Worm (Caenorhabditis elegans): ENCODE results near the gene oac-51.
A peak's percentile ranks its signal among the peaks of the same experiment; 100 is the strongest.

The oac-51 gene

DNA sequence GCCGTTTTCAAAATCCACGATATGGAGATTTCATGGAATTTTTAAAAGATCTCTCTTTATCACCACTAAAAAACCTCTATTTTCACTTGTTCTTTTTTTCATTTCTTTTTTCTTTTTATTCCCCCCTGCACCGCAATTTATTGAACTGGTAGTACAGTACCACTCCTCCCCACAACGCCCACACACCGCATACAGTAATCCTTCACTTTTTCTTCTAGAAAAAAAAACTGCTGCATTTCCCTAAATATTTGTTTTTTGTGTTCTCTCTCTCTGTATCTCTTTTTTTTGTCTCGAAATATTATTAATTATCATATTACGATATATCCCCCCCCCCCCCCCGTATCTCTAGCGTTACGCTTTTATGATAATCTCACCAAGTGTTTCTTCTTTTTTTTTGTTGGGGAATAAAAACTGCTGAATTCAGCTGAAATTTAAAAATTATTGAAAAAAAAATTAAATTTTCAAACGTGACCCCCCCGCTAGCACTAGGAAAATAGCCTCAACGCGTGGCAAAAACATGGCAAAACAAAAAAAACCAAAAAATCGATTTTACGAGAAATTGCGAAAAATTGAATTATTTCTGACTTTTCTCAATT is 19.7 kb upstream of the oac-51 start, which contains the start of gene Y24D9B.1:
Y24D9B.1 (plus strand) TSS at position 546 of the 596 bp plus-strand sequence.
- TF ChIP-seq lin-13 (GFP tag; optimal IDR thresholded peaks at IDR 0.05): no peak

- TF ChIP-seq nhr-237 (tag; optimal IDR thresholded peaks at IDR 0.05) (no peak), F13H6.1 (tag; optimal IDR thresholded peaks at IDR 0.05) (no peak), nhr-25 (tag; optimal IDR thresholded peaks at IDR 0.05) (no peak), nhr-21 (tag; optimal IDR thresholded peaks at IDR 0.05) (no peak)
Observed at ce11 chrIV:4317638-4318037, 19.0 kb upstream of the oac-51 start.

ce11 chrIV:4318056-4318455 is 18.5 kb upstream of the oac-51 start:
- TF ChIP-seq ceh-16 (tag; optimal IDR thresholded peaks at IDR 0.05) (no peak), nhr-10 (tag; optimal IDR thresholded peaks at IDR 0.05) (no peak), ztf-11 (tag; optimal IDR thresholded peaks at IDR 0.05) (no peak), mdl-1 (tag; optimal IDR thresholded peaks at IDR 0.05) (no peak), nhr-23 (tag; optimal IDR thresholded peaks at IDR 0.05) (no peak), nhr-21 (tag; optimal IDR thresholded peaks at IDR 0.05) (no peak)

ce11 chrIV:4319473-4319872 is 17.1 kb upstream of the oac-51 start:
- TF ChIP-seq sma-9 (GFP tag; optimal IDR thresholded peaks at IDR 0.05) (no peak), sma-9 (tag; optimal IDR thresholded peaks at IDR 0.05) (no peak), snpc-4 (tag; optimal IDR thresholded peaks at IDR 0.05) (no peak), C34F6.9 (tag; optimal IDR thresholded peaks at IDR 0.05) (no peak), nhr-77 (tag; optimal IDR thresholded peaks at IDR 0.05) (no peak), Y55F3AM.14 (GFP tag; optimal IDR thresholded peaks at IDR 0.05) (no peak), fos-1 (tag; optimal IDR thresholded peaks at IDR 0.05) (no peak), ZK546.5 (tag; optimal IDR thresholded peaks at IDR 0.05) (no peak), lin-13 (GFP tag; optimal IDR thresholded peaks at IDR 0.05) (no peak), F13H6.1 (tag; optimal IDR thresholded peaks at IDR 0.05) (no peak), mdl-1 (tag; optimal IDR thresholded peaks at IDR 0.05) (no peak)

DNA sequence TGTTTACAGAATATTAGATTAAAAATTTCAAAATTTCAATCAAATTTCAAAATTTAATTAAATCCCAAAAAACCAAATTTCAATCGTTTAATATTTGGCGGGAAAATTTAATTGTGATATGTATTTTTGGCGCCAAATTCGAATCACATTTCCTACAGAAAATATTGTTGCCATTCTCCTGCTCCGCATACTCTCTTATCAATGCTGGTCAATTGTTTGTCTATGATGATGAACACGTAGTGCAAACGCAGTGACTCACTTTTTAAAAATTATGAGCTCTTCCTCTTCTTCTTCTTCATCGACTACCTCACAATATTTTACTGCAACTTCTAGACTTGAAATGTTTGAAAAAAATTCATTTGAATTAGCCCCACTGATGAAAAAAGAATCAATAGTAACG is 10.2 kb upstream of the oac-51 start, which contains the start of gene trpl-2:
trpl-2 (plus strand) TSS at position 210 of the 400 bp plus-strand sequence.
- TF ChIP-seq fos-1 (tag; optimal IDR thresholded peaks at IDR 0.05) (peak; percentile 75), ceh-16 (tag; optimal IDR thresholded peaks at IDR 0.05) (no peak)

DNA sequence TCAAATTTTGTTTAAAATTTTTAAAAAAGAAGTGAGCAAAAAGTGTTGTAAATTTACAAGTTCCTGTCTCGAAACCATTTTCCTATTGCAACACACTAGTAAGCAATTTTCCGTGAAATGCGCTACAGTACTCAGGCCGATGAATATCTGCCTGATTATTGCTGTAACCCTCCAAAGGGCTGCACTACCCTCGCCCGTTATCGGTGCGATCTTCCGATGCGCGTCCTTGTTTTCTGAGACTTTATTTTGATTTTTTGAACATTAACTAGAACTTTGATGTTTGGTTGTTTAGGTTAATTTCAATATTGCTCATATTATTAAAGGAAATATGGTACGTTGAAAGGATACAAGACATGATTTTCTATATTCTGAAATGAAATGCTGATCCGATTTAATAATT is 1.6 kb downstream of the oac-51 start:
- TF ChIP-seq elt-1 (tag; optimal IDR thresholded peaks at IDR 0.05) (peak; percentile 76), ceh-16 (tag; optimal IDR thresholded peaks at IDR 0.05) (peak; percentile 23), sma-9 (GFP tag; optimal IDR thresholded peaks at IDR 0.05) (peak; percentile 62), sma-9 (tag; optimal IDR thresholded peaks at IDR 0.05) (no peak), unc-62 (GFP tag; optimal IDR thresholded peaks at IDR 0.05) (no peak), nhr-23 (tag; optimal IDR thresholded peaks at IDR 0.05) (peak; percentile 55)

DNA sequence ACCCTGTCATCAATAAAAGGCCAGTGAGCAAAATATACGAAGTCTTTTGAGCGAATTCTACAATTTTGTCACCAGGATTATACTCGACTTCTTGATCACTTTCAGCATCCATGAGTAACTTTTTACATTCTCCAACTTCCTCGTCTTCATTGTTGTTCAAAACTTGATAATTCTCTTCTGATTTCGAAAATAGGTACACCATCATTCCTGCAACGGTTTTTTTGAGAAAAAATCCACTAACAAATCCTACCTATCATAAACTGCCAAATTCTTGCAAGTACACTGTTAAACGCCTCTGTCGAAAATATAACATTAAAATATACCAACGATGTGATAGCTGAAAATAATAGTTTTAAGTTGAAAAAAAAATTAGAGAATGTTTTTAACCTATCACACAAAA is 8.2 kb downstream of the oac-51 start:
- TF ChIP-seq snpc-4 (tag; optimal IDR thresholded peaks at IDR 0.05) (no peak), nhr-237 (tag; optimal IDR thresholded peaks at IDR 0.05) (no peak), R02D3.7 (tag; optimal IDR thresholded peaks at IDR 0.05) (no peak), gmeb-1 (tag; optimal IDR thresholded peaks at IDR 0.05) (no peak), nhr-12 (tag; optimal IDR thresholded peaks at IDR 0.05) (no peak), fos-1 (tag; optimal IDR thresholded peaks at IDR 0.05) (no peak), egl-27 (tag; optimal IDR thresholded peaks at IDR 0.05) (no peak), ztf-1 (GFP tag; conservative IDR thresholded peaks at IDR 0.05) (no peak), zag-1 (tag; optimal IDR thresholded peaks at IDR 0.05) (no peak), sma-9 (GFP tag; optimal IDR thresholded peaks at IDR 0.05) (no peak), sma-9 (tag; optimal IDR thresholded peaks at IDR 0.05) (no peak), ztf-4 (tag; optimal IDR thresholded peaks at IDR 0.05) (no peak), ceh-82 (tag; optimal IDR thresholded peaks at IDR 0.05) (no peak), sem-4 (tag; optimal IDR thresholded peaks at IDR 0.05) (no peak), mab-5 (tag; optimal IDR thresholded peaks at IDR 0.05) (no peak), alr-1 (tag; optimal IDR thresholded peaks at IDR 0.05) (no peak), unc-62 (GFP tag; optimal IDR thresholded peaks at IDR 0.05) (no peak)
